Fruit fly (Drosophila melanogaster) whole organism, embryonic: ENCODE results near the gene Alg2.

Experiments
- Blimp-1 ChIP-seq: fragments of 200-800 bp; sonication (Bioruptor generic); optimal IDR thresholded peaks from 3 replicates; lab custom pipeline; 2018; ENCODE audit warnings: missing biosample characterization, missing genetic modification characterization, mild to moderate bottlenecking, moderate library complexity, missing genetic modification reagents
- C15 ChIP-seq: fragments of 200-800 bp; sonication (Bioruptor generic); IDR thresholded peaks from 3 replicates; pipeline ENCODE4 v1.3.6; 2022; ENCODE audit warnings: missing biosample characterization, missing genetic modification characterization
- CG12104 ChIP-seq: fragments of 200-800 bp; sonication (Bioruptor generic); optimal IDR thresholded peaks from 3 replicates; lab custom pipeline; 2016; ENCODE audit warnings: missing biosample characterization, missing genetic modification characterization
- CG13624 ChIP-seq: fragments of 200-800 bp; sonication (Bioruptor generic); optimal IDR thresholded peaks from 2 replicates; lab custom pipeline; 2016; ENCODE audit warnings: missing biosample characterization, missing genetic modification characterization
- CG15696 ChIP-seq: fragments of 200-800 bp; sonication (Bioruptor generic); optimal IDR thresholded peaks from 2 replicates; lab custom pipeline; 2019; ENCODE audit warnings: missing biosample characterization, mild to moderate bottlenecking, missing genetic modification characterization, moderate library complexity
- CG1603 ChIP-seq: fragments of 200-800 bp; sonication (Bioruptor generic); optimal IDR thresholded peaks from 2 replicates; lab custom pipeline; 2019; ENCODE audit warnings: missing biosample characterization, mild to moderate bottlenecking, missing genetic modification characterization, moderate library complexity
- CG16815 ChIP-seq: fragments of 200-800 bp; sonication (Bioruptor generic); optimal IDR thresholded peaks from 3 replicates; lab custom pipeline; 2017; ENCODE audit warnings: missing biosample characterization, mild to moderate bottlenecking, missing genetic modification characterization
- CG17568 ChIP-seq: fragments of 200-800 bp; sonication (Bioruptor generic); optimal IDR thresholded peaks from 2 replicates; lab custom pipeline; 2018; ENCODE audit warnings: missing biosample characterization, mild to moderate bottlenecking, missing genetic modification characterization, moderate library complexity
- CG18619 ChIP-seq: fragments of 200-800 bp; sonication (Bioruptor generic); optimal IDR thresholded peaks from 3 replicates; lab custom pipeline; 2017; ENCODE audit warnings: missing biosample characterization, mild to moderate bottlenecking, missing genetic modification characterization
- CG2120 ChIP-seq: fragments of 200-800 bp; sonication (Bioruptor generic); optimal IDR thresholded peaks from 3 replicates; lab custom pipeline; 2016; ENCODE audit warnings: missing biosample characterization, missing genetic modification characterization
- CG2129 ChIP-seq: fragments of 200-800 bp; sonication (Bioruptor generic); IDR thresholded peaks from 2 replicates; pipeline ENCODE4 v1.3.6; 2022; ENCODE audit warnings: missing biosample characterization, missing genetic modification characterization; ENCODE audit not compliant: partially characterized antibody
- CG34224 ChIP-seq: fragments of 200-800 bp; sonication (Bioruptor generic); IDR thresholded peaks from 3 replicates; pipeline ENCODE4 v1.3.6; 2022; ENCODE audit warnings: missing biosample characterization, missing genetic modification characterization; ENCODE audit not compliant: partially characterized antibody
- CG6683 ChIP-seq: fragments of 200-800 bp; sonication (Bioruptor generic); optimal IDR thresholded peaks from 2 replicates; lab custom pipeline; 2017; ENCODE audit warnings: missing biosample characterization, mild to moderate bottlenecking, missing genetic modification characterization, missing genetic modification reagents
- CG6854 ChIP-seq: fragments of 200-800 bp; sonication (Bioruptor generic); optimal IDR thresholded peaks from 3 replicates; lab custom pipeline; 2017; ENCODE audit warnings: missing biosample characterization, mild to moderate bottlenecking, missing genetic modification characterization
- CkIIα-i1 ChIP-seq: fragments of 200-800 bp; sonication (Bioruptor generic); IDR thresholded peaks from 2 replicates; pipeline ENCODE4 v1.3.6; 2022; ENCODE audit warnings: missing biosample characterization, missing genetic modification characterization
- CoRest ChIP-seq: fragments of 200-800 bp; sonication (Bioruptor generic); optimal IDR thresholded peaks from 3 replicates; lab custom pipeline; 2018; ENCODE audit warnings: missing biosample characterization, mild to moderate bottlenecking, missing genetic modification characterization, moderate library complexity
- Dfd ChIP-seq, 2 experiments: fragments of >200 bp; optimal IDR thresholded peaks; 2 replicates each; lab custom pipeline; 2017; ENCODE audit warnings: missing biosample characterization in 2 of 2, missing genetic modification characterization in 2 of 2
- Doc3 ChIP-seq: fragments of 200-800 bp; sonication (Bioruptor generic); IDR thresholded peaks from 3 replicates; pipeline ENCODE4 v1.3.6; 2022; ENCODE audit warnings: missing biosample characterization, missing genetic modification characterization; ENCODE audit not compliant: partially characterized antibody
- Dp ChIP-seq: fragments of 200-800 bp; sonication (Bioruptor generic); optimal IDR thresholded peaks from 2 replicates; lab custom pipeline; 2018; ENCODE audit warnings: missing biosample characterization, mild to moderate bottlenecking, missing genetic modification characterization, moderate library complexity
- Fer1 ChIP-seq: fragments of 200-800 bp; sonication (Bioruptor generic); optimal IDR thresholded peaks from 2 replicates; lab custom pipeline; 2017; ENCODE audit warnings: missing biosample characterization, mild to moderate bottlenecking, missing genetic modification characterization
- GATAe ChIP-seq: fragments of 200-800 bp; sonication (Bioruptor generic); conservative IDR thresholded peaks from 2 replicates; pipeline ENCODE4 v1.3.6; 2022; ENCODE audit warnings: missing biosample characterization, missing genetic modification characterization
- Gsc ChIP-seq: fragments of 200-800 bp; sonication (Bioruptor generic); IDR thresholded peaks from 2 replicates; pipeline ENCODE4 v1.3.6; 2022; ENCODE audit warnings: missing biosample characterization, missing genetic modification characterization
- HLH54F ChIP-seq: fragments of 200-800 bp; sonication (Bioruptor generic); optimal IDR thresholded peaks from 3 replicates; lab custom pipeline; 2016; ENCODE audit warnings: missing biosample characterization, missing genetic modification characterization
- Hand ChIP-seq: fragments of 200-800 bp; sonication (Bioruptor generic); optimal IDR thresholded peaks from 2 replicates; lab custom pipeline; 2017; ENCODE audit warnings: mild to moderate bottlenecking, missing biosample characterization, missing genetic modification reagents, missing genetic modification characterization
- MTF-1 ChIP-seq: fragments of 200-800 bp; sonication (Bioruptor generic); optimal IDR thresholded peaks from 2 replicates; lab custom pipeline; 2018; ENCODE audit warnings: missing biosample characterization, mild to moderate bottlenecking, missing genetic modification characterization, borderline replicate concordance
- Meics ChIP-seq: fragments of 200-800 bp; sonication (Bioruptor generic); optimal IDR thresholded peaks from 2 replicates; lab custom pipeline; 2017; ENCODE audit warnings: missing biosample characterization, mild to moderate bottlenecking, missing genetic modification characterization
- Myb ChIP-seq: fragments of 200-800 bp; sonication (Bioruptor generic); optimal IDR thresholded peaks from 2 replicates; lab custom pipeline; 2016; ENCODE audit warnings: missing biosample characterization, missing genetic modification characterization
- Nf-YA ChIP-seq: fragments of 200-800 bp; sonication (Bioruptor generic); IDR thresholded peaks from 2 replicates; pipeline ENCODE4 v1.3.6; 2022; ENCODE audit warnings: missing biosample characterization, missing genetic modification characterization
- Tbp ChIP-seq: fragments of >200 bp; optimal IDR thresholded peaks from 2 replicates; lab custom pipeline; 2018; ENCODE audit warnings: missing biosample characterization, missing genetic modification characterization
- Xbp1 ChIP-seq: fragments of 200-800 bp; sonication (Bioruptor generic); optimal IDR thresholded peaks from 3 replicates; lab custom pipeline; 2016; ENCODE audit warnings: missing biosample characterization, mild to moderate bottlenecking, missing genetic modification characterization
- bigmax ChIP-seq: fragments of 200-800 bp; sonication (Bioruptor generic); optimal IDR thresholded peaks from 2 replicates; lab custom pipeline; 2018; ENCODE audit warnings: missing biosample characterization, mild to moderate bottlenecking, missing genetic modification characterization
- btn ChIP-seq: fragments of 200-800 bp; sonication (Bioruptor generic); optimal IDR thresholded peaks from 2 replicates; lab custom pipeline; 2016; ENCODE audit warnings: missing biosample characterization, missing genetic modification characterization
- chn ChIP-seq: fragments of 200-800 bp; sonication (Bioruptor generic); optimal IDR thresholded peaks from 2 replicates; lab custom pipeline; 2016; ENCODE audit warnings: missing biosample characterization, missing genetic modification characterization
- grau ChIP-seq: fragments of 200-800 bp; optimal IDR thresholded peaks from 3 replicates; lab custom pipeline; 2019; ENCODE audit warnings: missing biosample characterization, mild to moderate bottlenecking, missing genetic modification characterization, moderate library complexity
- gro ChIP-seq: fragments of 200-800 bp; sonication (Bioruptor generic); optimal IDR thresholded peaks from 2 replicates; lab custom pipeline; 2016; ENCODE audit warnings: missing biosample characterization, missing genetic modification characterization
- hkb ChIP-seq, 2 experiments: fragments of 200-800 bp in 1 of 2; fragments of >200 bp in 1 of 2; sonication (Bioruptor generic) in 1 of 2; IDR thresholded peaks in 1 of 2; optimal IDR thresholded peaks in 1 of 2; 2 replicates each; pipeline versions ENCODE4 v1.3.6 to Lab custom; 2017 to 2022; ENCODE audit warnings: missing biosample characterization in 1 of 2, missing genetic modification characterization in 1 of 2
- kah ChIP-seq: fragments of 200-800 bp; sonication (Bioruptor generic); optimal IDR thresholded peaks from 2 replicates; lab custom pipeline; 2018; ENCODE audit warnings: missing biosample characterization, mild to moderate bottlenecking, missing genetic modification characterization
- mld ChIP-seq: fragments of 200-800 bp; sonication (Bioruptor generic); IDR thresholded peaks from 3 replicates; pipeline ENCODE4 v1.3.6; 2022; ENCODE audit warnings: missing biosample characterization, missing genetic modification characterization; ENCODE audit not compliant: partially characterized antibody
- pfk ChIP-seq: fragments of 200-800 bp; sonication (Bioruptor generic); optimal IDR thresholded peaks from 2 replicates; lab custom pipeline; 2018; ENCODE audit warnings: missing biosample characterization, mild to moderate bottlenecking, missing genetic modification characterization, moderate library complexity
- pho ChIP-seq: fragments of 200-800 bp; sonication (Bioruptor generic); optimal IDR thresholded peaks from 2 replicates; lab custom pipeline; 2016; ENCODE audit warnings: missing biosample characterization, missing genetic modification characterization
- pnt ChIP-seq: fragments of 200-800 bp; sonication (Bioruptor generic); optimal IDR thresholded peaks from 3 replicates; lab custom pipeline; 2016; ENCODE audit warnings: missing biosample characterization, missing genetic modification characterization
- ranshi ChIP-seq: fragments of 200-800 bp; sonication (Bioruptor generic); IDR thresholded peaks from 2 replicates; pipeline ENCODE4 v1.3.6; 2022; ENCODE audit warnings: missing biosample characterization, missing genetic modification characterization
- sc ChIP-seq, 3 experiments: fragments of >200 bp in 2 of 3; fragments of 200-800 bp in 1 of 3; sonication (Bioruptor generic) in 1 of 3; optimal IDR thresholded peaks; 2 replicates in 2 of 3; 3 replicates in 1 of 3; lab custom pipeline; 2017; ENCODE audit warnings: mild to moderate bottlenecking in 1 of 3, missing biosample characterization in 1 of 3, missing genetic modification characterization in 1 of 3, missing genetic modification reagents in 1 of 3
- stwl ChIP-seq: fragments of 200-800 bp; sonication (Bioruptor generic); optimal IDR thresholded peaks from 3 replicates; lab custom pipeline; 2018; ENCODE audit warnings: missing biosample characterization, mild to moderate bottlenecking, missing genetic modification characterization, moderate library complexity
- twi ChIP-seq: fragments of 200-800 bp; optimal IDR thresholded peaks from 2 replicates; lab custom pipeline; 2019; ENCODE audit warnings: missing biosample characterization, mild to moderate bottlenecking, missing genetic modification characterization, moderate library complexity
- vfl ChIP-seq: fragments of 200-800 bp; sonication (Bioruptor generic); optimal IDR thresholded peaks from 2 replicates; lab custom pipeline; 2016; ENCODE audit warnings: missing biosample characterization, missing genetic modification characterization
- yki ChIP-seq: fragments of >200 bp; optimal IDR thresholded peaks from 3 replicates; lab custom pipeline; 2018

Gene Alg2

dm6 chr3L:3148125-3149059 is 4.8 kb downstream of the Alg2 start, which contains the start of the genes Usp5 and BtbVII (continued):
- TF ChIP-seq vfl (GFP tag; lab: Kevin White, UChicago) (peak; percentile 51), CG34224 (GFP tag; lab: Robert Waterston, UW) (peak; percentile 99), CG15696 (tag; lab: Kevin White, UChicago) (peak; percentile 41), bigmax (GFP tag; lab: Kevin White, UChicago) (no peak), HLH54F (GFP tag; lab: Kevin White, UChicago) (peak; percentile 73), Dp (GFP tag; lab: Kevin White, UChicago) (peak; percentile 44), CG17568 (no peak), Blimp-1 (no peak), CG2120 (GFP tag; lab: Kevin White, UChicago) (peak; percentile 84), CG16815 (peak; percentile 17), Doc3 (GFP tag; lab: Robert Waterston, UW) (peak; percentile 99), twi (peak; percentile 18), btn (GFP tag; lab: Kevin White, UChicago) (peak; percentile 18), CoRest (peak; percentile 49), Xbp1 (GFP tag; lab: Kevin White, UChicago) (peak; percentile 59), sc (optimal IDR thresholded peaks at IDR 0.05; lab: Kevin White, UChicago) (no peak), sc (GFP tag; optimal IDR thresholded peaks at IDR 0.05; lab: Kevin White, UChicago) (no peak), CG2129 (peak; percentile 96), stwl (tag; lab: Kevin White, UChicago) (peak; percentile 61), MTF-1 (GFP tag; lab: Kevin White, UChicago) (no peak), Meics (GFP tag; lab: Kevin White, UChicago) (peak; percentile 23), Gsc (GFP tag; lab: Robert Waterston, UW) (no peak), ranshi (GFP tag; lab: Robert Waterston, UW) (no peak), CkIIα-i1 (no peak), Dfd (GFP tag; optimal IDR thresholded peaks at IDR 0.05; lab: Kevin White, UChicago) (no peak), CG13624 (GFP tag; lab: Kevin White, UChicago) (peak; percentile 70), grau (peak; percentile 59), kah (GFP tag; lab: Kevin White, UChicago) (no peak), pfk (GFP tag; lab: Kevin White, UChicago) (no peak), pnt (GFP tag; lab: Kevin White, UChicago) (peak; percentile 55), hkb (optimal IDR thresholded peaks at IDR 0.05; lab: Kevin White, UChicago) (peak; percentile 77), hkb (GFP tag; IDR thresholded peaks at IDR 0.05; lab: Robert Waterston, UW) (peak; percentile 50), Hand (GFP tag; lab: Kevin White, UChicago) (no peak), Fer1 (GFP tag; lab: Kevin White, UChicago) (peak; percentile 59), gro (GFP tag; lab: Kevin White, UChicago) (peak; percentile 53), CG18619 (GFP tag; lab: Kevin White, UChicago) (peak; percentile 4), CG1603 (tag; lab: Kevin White, UChicago) (peak; percentile 83), CG6854 (no peak), chn (GFP tag; lab: Kevin White, UChicago) (peak; percentile 87), Myb (GFP tag; lab: Kevin White, UChicago) (peak; percentile 46), pho (peak; percentile 57), C15 (GFP tag; lab: Robert Waterston, UW) (no peak), Tbp (GFP tag; lab: Kevin White, UChicago) (no peak), mld (GFP tag; lab: Robert Waterston, UW) (peak; percentile 90), Nf-YA (GFP tag; lab: Robert Waterston, UW) (no peak), CG12104 (GFP tag; lab: Kevin White, UChicago) (no peak), yki (lab: Kevin White, UChicago) (no peak), CG6683 (GFP tag; lab: Kevin White, UChicago) (peak; percentile 41), GATAe (GFP tag; lab: Robert Waterston, UW) (no peak)
